Fruit fly (Drosophila melanogaster): ENCODE data around the gene twf.
A peak's percentile ranks its signal among the peaks of the same experiment; 100 is the strongest.

The twf gene

dm6 chr3R:14125479-14126121, 3.1 kb downstream of the twf start, which contains the start of the genes 140up and Polr2B (continued):
- TF ChIP-seq jim (GFP tag; optimal IDR thresholded peaks at IDR 0.05) (peak; percentile 6), pan (optimal IDR thresholded peaks at IDR 0.05) (no peak), Sp1 (GFP tag; optimal IDR thresholded peaks at IDR 0.05) (peak; percentile 91), Mio (GFP tag; optimal IDR thresholded peaks at IDR 0.05) (no peak), sv (GFP tag; optimal IDR thresholded peaks at IDR 0.05) (peak; percentile 80), CG9705 (GFP tag; optimal IDR thresholded peaks at IDR 0.05) (peak; percentile 89), dmrt93B (GFP tag; optimal IDR thresholded peaks at IDR 0.05) (peak; percentile 92), ey (GFP tag; optimal IDR thresholded peaks at IDR 0.05) (peak; percentile 77), brk (GFP tag; optimal IDR thresholded peaks at IDR 0.05) (peak; percentile 89), rgr (GFP tag; optimal IDR thresholded peaks at IDR 0.05) (peak; percentile 95), psq (GFP tag; optimal IDR thresholded peaks at IDR 0.05) (peak; percentile 93), woc (GFP tag; optimal IDR thresholded peaks at IDR 0.05) (peak; percentile 66), GATAd (GFP tag; optimal IDR thresholded peaks at IDR 0.05) (peak; percentile 64), Dif (GFP tag; optimal IDR thresholded peaks at IDR 0.05; ENCODE audit: partially characterized antibody) (no peak), Hr83 (GFP tag; optimal IDR thresholded peaks at IDR 0.05; ENCODE audit: poor library complexity, severe bottlenecking) (peak; percentile 55), Hr78 (GFP tag; optimal IDR thresholded peaks at IDR 0.05) (no peak), lola (GFP tag; optimal IDR thresholded peaks at IDR 0.05) (no peak), Myc (optimal IDR thresholded peaks at IDR 0.05) (peak; percentile 52)

dm6 chr3R:14131972-14132371, 9.5 kb downstream of the twf start, which contains the start of gene CG14356:
TSS of gene CG14356 (minus strand) at chr3R:14132072.
- TF ChIP-seq sage (GFP tag; optimal IDR thresholded peaks at IDR 0.05) (no peak), fru (GFP tag; optimal IDR thresholded peaks at IDR 0.05) (no peak), rgr (GFP tag; optimal IDR thresholded peaks at IDR 0.05) (no peak), CG9705 (GFP tag; optimal IDR thresholded peaks at IDR 0.05) (no peak), OdsH (GFP tag; optimal IDR thresholded peaks at IDR 0.05) (no peak), dl (GFP tag; optimal IDR thresholded peaks at IDR 0.05; ENCODE audit: insufficient read depth in 1 of 2, partially characterized antibody in 2 of 2) (no peak), dsf (GFP tag; optimal IDR thresholded peaks at IDR 0.05; ENCODE audit: borderline replicate concordance) (no peak), h (GFP tag; optimal IDR thresholded peaks at IDR 0.05) (no peak), CG32264 (GFP tag; optimal IDR thresholded peaks at IDR 0.05) (no peak), Rel (GFP tag; optimal IDR thresholded peaks at IDR 0.05) (no peak), Rel (tag; optimal IDR thresholded peaks at IDR 0.05) (no peak), Abd-B (GFP tag; optimal IDR thresholded peaks at IDR 0.05) (no peak), lola (GFP tag; optimal IDR thresholded peaks at IDR 0.05) (no peak), pan (optimal IDR thresholded peaks at IDR 0.05) (no peak), Sp1 (GFP tag; optimal IDR thresholded peaks at IDR 0.05) (no peak), sv (GFP tag; optimal IDR thresholded peaks at IDR 0.05) (no peak), Hr83 (GFP tag; optimal IDR thresholded peaks at IDR 0.05; ENCODE audit: poor library complexity, severe bottlenecking) (no peak), ey (GFP tag; optimal IDR thresholded peaks at IDR 0.05) (no peak), Dif (GFP tag; optimal IDR thresholded peaks at IDR 0.05; ENCODE audit: partially characterized antibody) (no peak), Jra (GFP tag; optimal IDR thresholded peaks at IDR 0.05) (no peak), Myc (optimal IDR thresholded peaks at IDR 0.05) (no peak)

DNA sequence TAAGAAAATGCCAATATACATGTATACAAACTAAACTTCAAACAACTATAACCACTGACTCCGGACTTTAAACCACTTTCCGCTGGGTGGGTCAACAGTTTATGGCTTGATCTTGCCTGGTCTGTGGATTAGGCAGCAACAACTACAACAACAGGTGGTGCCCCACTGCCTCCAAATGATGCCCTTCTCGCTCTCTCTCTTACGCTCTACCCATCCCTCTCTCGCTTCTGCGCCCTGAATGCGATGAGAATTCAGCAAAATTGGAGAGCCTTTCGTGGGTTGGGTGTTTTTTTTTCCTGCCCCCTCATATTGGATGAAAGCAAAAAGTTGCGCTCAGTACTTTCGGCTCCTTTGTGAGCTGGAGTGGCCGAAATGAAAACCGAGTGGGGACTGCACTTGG, 18.5 kb downstream of the twf start:
- TF ChIP-seq psq (GFP tag; optimal IDR thresholded peaks at IDR 0.05): no peak
- peak; percentile 26 for TF ChIP-seq Dif (GFP tag; optimal IDR thresholded peaks at IDR 0.05; ENCODE audit: partially characterized antibody)
- no peak for TF ChIP-seq usp (GFP tag; optimal IDR thresholded peaks at IDR 0.05)
- TF ChIP-seq tai (GFP tag; optimal IDR thresholded peaks at IDR 0.05): no peak

dm6 chr3R:14151840-14152239, 29.4 kb downstream of the twf start, which contains the start of gene CG14355:
TSS of gene CG14355 (minus strand) at chr3R:14151940.
- TF ChIP-seq Mio (GFP tag; optimal IDR thresholded peaks at IDR 0.05) (no peak), Vsx2 (GFP tag; optimal IDR thresholded peaks at IDR 0.05; ENCODE audit: partially characterized antibody) (no peak), brk (GFP tag; optimal IDR thresholded peaks at IDR 0.05) (no peak), dl (GFP tag; optimal IDR thresholded peaks at IDR 0.05; ENCODE audit: insufficient read depth in 1 of 2, partially characterized antibody in 2 of 2) (no peak), Myc (optimal IDR thresholded peaks at IDR 0.05) (no peak), ey (GFP tag; optimal IDR thresholded peaks at IDR 0.05) (no peak), dmrt93B (GFP tag; optimal IDR thresholded peaks at IDR 0.05) (no peak), HLH106 (tag; optimal IDR thresholded peaks at IDR 0.05) (no peak), Jra (GFP tag; optimal IDR thresholded peaks at IDR 0.05) (no peak), Dfd (GFP tag; optimal IDR thresholded peaks at IDR 0.05) (no peak), br (GFP tag; optimal IDR thresholded peaks at IDR 0.05) (no peak), pan (optimal IDR thresholded peaks at IDR 0.05) (no peak), sv (GFP tag; optimal IDR thresholded peaks at IDR 0.05) (no peak), Abd-B (GFP tag; optimal IDR thresholded peaks at IDR 0.05) (no peak), woc (GFP tag; optimal IDR thresholded peaks at IDR 0.05) (no peak), psq (GFP tag; optimal IDR thresholded peaks at IDR 0.05) (no peak), Rel (GFP tag; optimal IDR thresholded peaks at IDR 0.05) (no peak), Rel (tag; optimal IDR thresholded peaks at IDR 0.05) (no peak)
